Worm (Caenorhabditis elegans) whole organism, early embryonic: Measurements from ENCODE around the gene W02B12.11.

Experiments
- aly-1 ChIP-seq: sonication (generic microtip); optimal IDR thresholded peaks from 2 replicates; lab custom pipeline; 2016; ENCODE audit warnings: missing genetic modification characterization, missing compliant biosample characterization
- hnd-1 ChIP-seq: sonication (generic microtip); optimal IDR thresholded peaks from 2 replicates; lab custom pipeline; 2016; ENCODE audit warnings: missing genetic modification characterization, missing compliant biosample characterization

ce11 chrII:11484600-11484999 is 10.9 kb downstream of the W02B12.11 start:
- TF ChIP-seq aly-1 (tag; lab: Kevin White, UChicago) (peak; percentile 97), hnd-1 (tag; lab: Kevin White, UChicago) (peak; percentile 94)
